Fruit fly (Drosophila melanogaster) whole organism, embryonic: ENCODE results near the gene Acn.

Experiments used
- ATbp ChIP-seq: fragments of 200-800 bp; sonication (Bioruptor generic); optimal IDR thresholded peaks from 2 replicates; lab custom pipeline; 2017; ENCODE audit warnings: missing biosample characterization, mild to moderate bottlenecking, missing genetic modification characterization, missing genetic modification reagents
- BEAF-32 ChIP-seq: fragments of 200-800 bp; sonication (Bioruptor generic); optimal IDR thresholded peaks from 3 replicates; lab custom pipeline; 2017; ENCODE audit warnings: missing biosample characterization, missing genetic modification characterization, mild to moderate bottlenecking, moderate library complexity, missing genetic modification reagents
- Bgb ChIP-seq: fragments of 200-800 bp; sonication (Bioruptor generic); IDR thresholded peaks from 2 replicates; pipeline ENCODE4 v1.3.6; 2022; ENCODE audit warnings: missing biosample characterization, missing genetic modification characterization; ENCODE audit not compliant: partially characterized antibody
- CG10209 ChIP-seq: fragments of 200-800 bp; sonication (Bioruptor generic); optimal IDR thresholded peaks from 3 replicates; lab custom pipeline; 2017; ENCODE audit warnings: missing biosample characterization, mild to moderate bottlenecking, missing genetic modification characterization, missing genetic modification reagents
- CG11093 ChIP-seq: fragments of 200-800 bp; sonication (Bioruptor generic); IDR thresholded peaks from 3 replicates; pipeline ENCODE4 v1.3.6; 2022; ENCODE audit warnings: missing biosample characterization, missing genetic modification characterization
- CG12219 ChIP-seq: fragments of 200-800 bp; sonication (Bioruptor generic); optimal IDR thresholded peaks from 3 replicates; lab custom pipeline; 2018; ENCODE audit warnings: missing biosample characterization, mild to moderate bottlenecking, missing genetic modification characterization
- CG13123 ChIP-seq: fragments of 200-800 bp; sonication (Bioruptor generic); optimal IDR thresholded peaks from 2 replicates; lab custom pipeline; 2016; ENCODE audit warnings: missing biosample characterization, missing genetic modification characterization
- CG14050 ChIP-seq: fragments of 200-800 bp; sonication (Bioruptor generic); IDR thresholded peaks from 3 replicates; pipeline ENCODE4 v1.3.6; 2022; ENCODE audit warnings: missing biosample characterization, missing genetic modification characterization
- CG15269 ChIP-seq: fragments of 200-800 bp; sonication (Bioruptor generic); optimal IDR thresholded peaks from 2 replicates; lab custom pipeline; 2018; ENCODE audit warnings: missing biosample characterization, mild to moderate bottlenecking, missing genetic modification characterization, moderate library complexity
- CG15601 ChIP-seq: fragments of 200-800 bp; sonication (Bioruptor generic); optimal IDR thresholded peaks from 3 replicates; lab custom pipeline; 2019; ENCODE audit warnings: missing biosample characterization, mild to moderate bottlenecking, missing genetic modification characterization, moderate library complexity
- CG1602 ChIP-seq: fragments of 200-800 bp; sonication (Bioruptor generic); optimal IDR thresholded peaks from 3 replicates; lab custom pipeline; 2016; ENCODE audit warnings: missing biosample characterization, missing genetic modification characterization
- CG17385 ChIP-seq: fragments of 200-800 bp; sonication (Bioruptor generic); optimal IDR thresholded peaks from 3 replicates; lab custom pipeline; 2018; ENCODE audit warnings: missing biosample characterization, mild to moderate bottlenecking, missing genetic modification characterization
- CG30020 ChIP-seq: fragments of 200-800 bp; optimal IDR thresholded peaks from 2 replicates; lab custom pipeline; 2019; ENCODE audit warnings: missing biosample characterization, mild to moderate bottlenecking, missing genetic modification characterization, moderate library complexity
- CG4617 ChIP-seq: fragments of 200-800 bp; sonication (Bioruptor generic); optimal IDR thresholded peaks from 3 replicates; lab custom pipeline; 2016; ENCODE audit warnings: missing biosample characterization, missing genetic modification characterization, borderline replicate concordance
- CG7372 ChIP-seq: fragments of 200-800 bp; sonication (Bioruptor generic); IDR thresholded peaks from 2 replicates; pipeline ENCODE4 v1.3.6; 2022; ENCODE audit warnings: missing biosample characterization, missing genetic modification characterization
- CG8388 ChIP-seq: fragments of 200-800 bp; sonication (Bioruptor generic); optimal IDR thresholded peaks from 2 replicates; lab custom pipeline; 2019; ENCODE audit warnings: missing biosample characterization, mild to moderate bottlenecking, missing genetic modification characterization, moderate library complexity
- CG8944 ChIP-seq: fragments of 200-800 bp; sonication (Bioruptor generic); optimal IDR thresholded peaks from 3 replicates; lab custom pipeline; 2016; ENCODE audit warnings: missing biosample characterization, missing genetic modification characterization
- CG9609 ChIP-seq: fragments of 200-800 bp; sonication (Bioruptor generic); optimal IDR thresholded peaks from 3 replicates; lab custom pipeline; 2016; ENCODE audit warnings: missing biosample characterization, missing genetic modification characterization
- Deaf1 ChIP-seq: fragments of 200-800 bp; optimal IDR thresholded peaks from 3 replicates; lab custom pipeline; 2019; ENCODE audit warnings: missing biosample characterization, mild to moderate bottlenecking, missing genetic modification characterization, moderate library complexity
- Fer2 ChIP-seq: fragments of 200-800 bp; sonication (Bioruptor generic); optimal IDR thresholded peaks from 2 replicates; lab custom pipeline; 2018; ENCODE audit warnings: missing biosample characterization, mild to moderate bottlenecking, missing genetic modification characterization, moderate library complexity
- Fer3 ChIP-seq: fragments of 200-800 bp; sonication (Bioruptor generic); optimal IDR thresholded peaks from 2 replicates; lab custom pipeline; 2018; ENCODE audit warnings: missing biosample characterization, mild to moderate bottlenecking, missing genetic modification characterization, moderate library complexity
- HLH54F ChIP-seq: fragments of 200-800 bp; sonication (Bioruptor generic); optimal IDR thresholded peaks from 3 replicates; lab custom pipeline; 2016; ENCODE audit warnings: missing biosample characterization, missing genetic modification characterization
- Max ChIP-seq: fragments of 200-800 bp; sonication (Bioruptor generic); optimal IDR thresholded peaks from 2 replicates; lab custom pipeline; 2016; ENCODE audit warnings: missing biosample characterization, mild to moderate bottlenecking, missing genetic modification characterization
- Nf-YC ChIP-seq: fragments of 200-800 bp; optimal IDR thresholded peaks from 3 replicates; lab custom pipeline; 2019; ENCODE audit warnings: missing biosample characterization, mild to moderate bottlenecking, missing genetic modification characterization, moderate library complexity
- TFAM ChIP-seq: fragments of 200-800 bp; sonication (Bioruptor generic); optimal IDR thresholded peaks from 2 replicates; lab custom pipeline; 2017; ENCODE audit warnings: missing biosample characterization, missing genetic modification characterization, inconsistent platforms
- YL-1 ChIP-seq: fragments of 200-800 bp; sonication (Bioruptor generic); optimal IDR thresholded peaks from 3 replicates; lab custom pipeline; 2017; ENCODE audit warnings: missing biosample characterization, mild to moderate bottlenecking, missing genetic modification characterization
- ara ChIP-seq: fragments of 200-800 bp; sonication (Bioruptor generic); IDR thresholded peaks from 2 replicates; pipeline ENCODE4 v1.3.6; 2022; ENCODE audit warnings: missing biosample characterization, missing genetic modification characterization
- chif ChIP-seq, 2 experiments: fragments of 200-800 bp; sonication (Bioruptor generic); optimal IDR thresholded peaks; 3 replicates each; lab custom pipeline; 2016; ENCODE audit warnings: missing biosample characterization in 2 of 2, missing genetic modification characterization in 2 of 2
- chm ChIP-seq: fragments of 200-800 bp; sonication (Bioruptor generic); IDR thresholded peaks from 2 replicates; pipeline ENCODE4 v1.3.6; 2022; ENCODE audit warnings: missing biosample characterization, missing genetic modification characterization
- ci ChIP-seq: fragments of 200-800 bp; sonication (Bioruptor generic); IDR thresholded peaks from 3 replicates; pipeline ENCODE4 v1.3.6; 2022; ENCODE audit warnings: missing biosample characterization, missing genetic modification characterization
- disco-r ChIP-seq: fragments of 200-800 bp; sonication (Bioruptor generic); optimal IDR thresholded peaks from 2 replicates; lab custom pipeline; 2016; ENCODE audit warnings: missing biosample characterization, missing genetic modification characterization
- dmrt11E ChIP-seq: fragments of 200-800 bp; sonication (Bioruptor generic); optimal IDR thresholded peaks from 3 replicates; lab custom pipeline; 2018; ENCODE audit warnings: missing biosample characterization, mild to moderate bottlenecking, missing genetic modification characterization, moderate library complexity
- eve ChIP-seq, 2 experiments: fragments of >200 bp; optimal IDR thresholded peaks; 2 replicates each; lab custom pipeline; 2017; ENCODE audit warnings: missing biosample characterization in 2 of 2, missing genetic modification characterization in 2 of 2
- fd3F ChIP-seq: fragments of 200-800 bp; sonication (Bioruptor generic); optimal IDR thresholded peaks from 2 replicates; lab custom pipeline; 2018; ENCODE audit warnings: missing biosample characterization, mild to moderate bottlenecking, missing genetic modification characterization, moderate library complexity
- ftz-f1 ChIP-seq: fragments of 200-800 bp; sonication (Bioruptor generic); optimal IDR thresholded peaks from 2 replicates; lab custom pipeline; 2016; ENCODE audit warnings: missing biosample characterization, missing genetic modification characterization
- gro ChIP-seq: fragments of 200-800 bp; sonication (Bioruptor generic); optimal IDR thresholded peaks from 2 replicates; lab custom pipeline; 2016; ENCODE audit warnings: missing biosample characterization, missing genetic modification characterization
- gsb-n ChIP-seq: fragments of 200-800 bp; sonication (Bioruptor generic); optimal IDR thresholded peaks from 3 replicates; lab custom pipeline; 2018; ENCODE audit warnings: missing biosample characterization, mild to moderate bottlenecking, missing genetic modification characterization
- gt ChIP-seq: fragments of 200-800 bp; sonication (Bioruptor generic); IDR thresholded peaks from 2 replicates; pipeline ENCODE4 v1.3.6; 2022; ENCODE audit warnings: missing biosample characterization, missing genetic modification characterization
- hb ChIP-seq: fragments of 200-800 bp; sonication (Bioruptor generic); IDR thresholded peaks from 3 replicates; pipeline ENCODE4 v1.3.6; 2022; ENCODE audit warnings: missing biosample characterization, missing genetic modification characterization; ENCODE audit not compliant: partially characterized antibody
- oc ChIP-seq: fragments of 200-800 bp; sonication (Bioruptor generic); optimal IDR thresholded peaks from 2 replicates; lab custom pipeline; 2018; ENCODE audit warnings: missing biosample characterization, mild to moderate bottlenecking, missing genetic modification characterization, moderate library complexity
- pb ChIP-seq: fragments of 200-800 bp; sonication (Bioruptor generic); optimal IDR thresholded peaks from 3 replicates; lab custom pipeline; 2016; ENCODE audit warnings: missing biosample characterization, missing genetic modification characterization
- pros ChIP-seq: fragments of 200-800 bp; sonication (Bioruptor generic); optimal IDR thresholded peaks from 3 replicates; lab custom pipeline; 2019; ENCODE audit warnings: missing biosample characterization, mild to moderate bottlenecking, missing genetic modification characterization, moderate library complexity
- psq ChIP-seq: fragments of 200-800 bp; sonication (Bioruptor generic); optimal IDR thresholded peaks from 2 replicates; lab custom pipeline; 2017; ENCODE audit warnings: missing biosample characterization, missing genetic modification characterization
- rib ChIP-seq: fragments of 200-800 bp; sonication (Bioruptor generic); IDR thresholded peaks from 2 replicates; pipeline ENCODE4 v1.3.6; 2022; ENCODE audit warnings: missing biosample characterization, missing genetic modification characterization
- sc ChIP-seq, 3 experiments: fragments of >200 bp in 2 of 3; fragments of 200-800 bp in 1 of 3; sonication (Bioruptor generic) in 1 of 3; optimal IDR thresholded peaks; 2 replicates in 2 of 3; 3 replicates in 1 of 3; lab custom pipeline; 2017; ENCODE audit warnings: mild to moderate bottlenecking in 1 of 3, missing biosample characterization in 1 of 3, missing genetic modification characterization in 1 of 3, missing genetic modification reagents in 1 of 3
- sisA ChIP-seq: fragments of 200-800 bp; sonication (Bioruptor generic); IDR thresholded peaks from 2 replicates; pipeline ENCODE4 v1.3.6; 2022; ENCODE audit warnings: missing biosample characterization, missing genetic modification characterization
- tio ChIP-seq: fragments of 200-800 bp; sonication (Bioruptor generic); optimal IDR thresholded peaks from 2 replicates; lab custom pipeline; 2017; ENCODE audit warnings: missing biosample characterization, missing genetic modification characterization, inconsistent platforms
- wek ChIP-seq: fragments of 200-800 bp; sonication (Bioruptor generic); optimal IDR thresholded peaks from 3 replicates; lab custom pipeline; 2018; ENCODE audit warnings: missing biosample characterization, mild to moderate bottlenecking, missing genetic modification characterization, moderate library complexity

Gene Acn

dm6 chr2L:19023972-19024743 lies 21.0 kb upstream of the Acn start (continued):
- TF ChIP-seq ci (GFP tag; lab: Robert Waterston, UW) (no peak), sisA (GFP tag; lab: Robert Waterston, UW) (peak; percentile 62), disco-r (GFP tag; lab: Kevin White, UChicago) (no peak), YL-1 (GFP tag; lab: Kevin White, UChicago) (peak; percentile 5), Bgb (GFP tag; lab: Robert Waterston, UW) (no peak; the same call in 1 of the 2 replicates), CG14050 (GFP tag; lab: Robert Waterston, UW) (no peak), CG12219 (GFP tag; lab: Kevin White, UChicago) (peak; percentile 54), sc (optimal IDR thresholded peaks at IDR 0.05; lab: Kevin White, UChicago) (no peak), sc (GFP tag; optimal IDR thresholded peaks at IDR 0.05; lab: Kevin White, UChicago) (peak; percentile 21), CG15601 (tag; lab: Kevin White, UChicago) (peak; percentile 72), gro (no peak), pb (no peak), psq (GFP tag; lab: Kevin White, UChicago) (peak; percentile 38), CG30020 (peak; percentile 10), oc (tag; lab: Kevin White, UChicago) (peak; percentile 31), CG17385 (GFP tag; lab: Kevin White, UChicago) (peak; percentile 76), hb (GFP tag; lab: Robert Waterston, UW) (no peak), pros (GFP tag; lab: Kevin White, UChicago) (no peak), Deaf1 (tag; lab: Kevin White, UChicago) (peak; percentile 54), CG7372 (GFP tag; lab: Robert Waterston, UW) (peak; percentile 10; the same call in 1 of the 2 replicates), rib (no peak), Fer3 (tag; lab: Kevin White, UChicago) (peak; percentile 77), CG1602 (no peak), Fer2 (peak; percentile 57), CG4617 (no peak), Max (GFP tag; lab: Kevin White, UChicago) (peak; percentile 21), CG8388 (GFP tag; lab: Kevin White, UChicago) (peak; percentile 65), HLH54F (GFP tag; lab: Kevin White, UChicago) (no peak), tio (GFP tag; lab: Kevin White, UChicago) (peak; percentile 40), chm (GFP tag; lab: Robert Waterston, UW) (0 out of 2 replicates have a peak, but pooled peaks have one; percentile 16), gt (GFP tag; lab: Robert Waterston, UW) (no peak), dmrt11E (tag; lab: Kevin White, UChicago) (no peak), CG13123 (GFP tag; lab: Kevin White, UChicago) (no peak), BEAF-32 (GFP tag; lab: Kevin White, UChicago) (no peak), ATbp (GFP tag; lab: Kevin White, UChicago) (peak; percentile 53), CG11093 (peak; percentile 10; the same call in 1 of the 3 replicates), CG10209 (GFP tag; lab: Kevin White, UChicago) (peak; percentile 70), ara (GFP tag; lab: Robert Waterston, UW) (0 out of 2 replicates have a peak, but pooled peaks have one; percentile 14), Nf-YC (tag; lab: Kevin White, UChicago) (peak; percentile 66), gsb-n (tag; lab: Kevin White, UChicago) (no peak), CG15269 (tag; lab: Kevin White, UChicago) (peak; percentile 84), CG9609 (no peak), ftz-f1 (GFP tag; lab: Kevin White, UChicago) (no peak), TFAM (GFP tag; lab: Kevin White, UChicago) (no peak), CG8944 (GFP tag; lab: Kevin White, UChicago) (no peak), fd3F (GFP tag; lab: Kevin White, UChicago) (peak; percentile 47), wek (GFP tag; lab: Kevin White, UChicago) (no peak), chif (GFP tag; optimal IDR thresholded peaks at IDR 0.05; lab: Kevin White, UChicago) (no peak), eve (GFP tag; optimal IDR thresholded peaks at IDR 0.05; lab: Kevin White, UChicago) (no peak)
